Worm (Caenorhabditis elegans) whole organism, young adult: ENCODE measurements around the gene F59B10.5.
A peak's percentile ranks its signal among the peaks of the same experiment; 100 is the strongest.

Experiments used
- B0035.1 ChIP-seq: sonication (generic microtip); optimal IDR thresholded peaks from 2 replicates; lab custom pipeline; 2016; ENCODE audit warnings: missing genetic modification characterization, mild to moderate bottlenecking, missing compliant biosample characterization, missing genotype, missing genetic modification reagents
- C17E4.6 ChIP-seq: fragments of 200-800 bp; sonication (Bioruptor generic); IDR thresholded peaks from 2 replicates; pipeline ENCODE4 v1.3.6; 2022; ENCODE audit warnings: missing genetic modification reagents, missing genetic modification characterization, missing compliant biosample characterization
- F23B12.7 ChIP-seq: sonication (generic microtip); optimal IDR thresholded peaks from 2 replicates; lab custom pipeline; 2017; ENCODE audit warnings: missing genetic modification characterization, mild to moderate bottlenecking, missing compliant biosample characterization, antibody characterized with exemption, moderate library complexity; ENCODE audit not compliant: insufficient read depth
- F33H1.4 ChIP-seq: fragments of 200-800 bp; sonication (Bioruptor generic); IDR thresholded peaks from 2 replicates; pipeline ENCODE4 v1.3.6; 2022; ENCODE audit warnings: missing genetic modification reagents, missing genetic modification characterization, missing compliant biosample characterization
- F52B5.7 ChIP-seq: sonication (generic microtip); optimal IDR thresholded peaks from 2 replicates; lab custom pipeline; 2016; ENCODE audit warnings: mild to moderate bottlenecking, missing genetic modification characterization, missing compliant biosample characterization
- F57A8.1 ChIP-seq: fragments of 200-800 bp; sonication (Bioruptor generic); optimal IDR thresholded peaks from 2 replicates; lab custom pipeline; 2018; ENCODE audit warnings: mild to moderate bottlenecking, missing genetic modification characterization, moderate library complexity, missing compliant biosample characterization
- K12H6.12 ChIP-seq: fragments of 200-800 bp; sonication (Bioruptor generic); optimal IDR thresholded peaks from 2 replicates; lab custom pipeline; 2018; ENCODE audit warnings: mild to moderate bottlenecking, missing genetic modification characterization, missing compliant biosample characterization
- T07F8.4 ChIP-seq: sonication (generic microtip); optimal IDR thresholded peaks from 2 replicates; lab custom pipeline; 2016; ENCODE audit warnings: mild to moderate bottlenecking, missing genetic modification characterization, moderate library complexity, missing compliant biosample characterization
- T26A5.8 ChIP-seq: sonication (generic microtip); optimal IDR thresholded peaks from 2 replicates; lab custom pipeline; 2016; ENCODE audit warnings: missing genetic modification characterization, missing compliant biosample characterization
- Y53G8AR.9 ChIP-seq: fragments of 200-800 bp; sonication (Bioruptor generic); conservative IDR thresholded peaks from 2 replicates; pipeline ENCODE4 v1.3.6; 2022; ENCODE audit warnings: missing genetic modification reagents, missing genetic modification characterization, missing compliant biosample characterization
- ZK185.1 ChIP-seq: sonication (generic microtip); optimal IDR thresholded peaks from 2 replicates; lab custom pipeline; 2016; ENCODE audit warnings: mild to moderate bottlenecking, missing genetic modification characterization, missing compliant biosample characterization; ENCODE audit not compliant: poor library complexity, severe bottlenecking
- atf-7 ChIP-seq: sonication (generic microtip); optimal IDR thresholded peaks from 2 replicates; lab custom pipeline; 2017; ENCODE audit warnings: mild to moderate bottlenecking, missing genetic modification characterization, missing compliant biosample characterization
- attf-3 ChIP-seq: fragments of 200-800 bp; sonication (Bioruptor generic); conservative IDR thresholded peaks from 2 replicates; pipeline ENCODE4 v1.3.6; 2022; ENCODE audit warnings: missing genetic modification reagents, missing genetic modification characterization, missing compliant biosample characterization
- ceh-27 ChIP-seq: fragments of 200-800 bp; sonication (Bioruptor generic); optimal IDR thresholded peaks from 2 replicates; lab custom pipeline; 2018; ENCODE audit warnings: mild to moderate bottlenecking, missing genetic modification characterization, moderate library complexity, missing compliant biosample characterization
- die-1 ChIP-seq: sonication (generic microtip); optimal IDR thresholded peaks from 2 replicates; lab custom pipeline; 2016; ENCODE audit warnings: missing genotype, mild to moderate bottlenecking, missing genetic modification characterization, missing compliant biosample characterization
- dpl-1 ChIP-seq: fragments of 150-350 bp; optimal IDR thresholded peaks from 2 replicates; lab custom pipeline; 2014; ENCODE audit warnings: missing biosample characterization, missing genetic modification reagents, missing genetic modification characterization
- egl-18 ChIP-seq: fragments of 200-800 bp; sonication (Bioruptor generic); IDR thresholded peaks from 2 replicates; pipeline ENCODE4 v1.3.6; 2022; ENCODE audit warnings: missing genetic modification reagents, missing genetic modification characterization, missing compliant biosample characterization
- egl-44 ChIP-seq: fragments of 200-800 bp; sonication (Bioruptor generic); IDR thresholded peaks from 2 replicates; pipeline ENCODE4 v1.3.6; 2022; ENCODE audit warnings: missing genetic modification reagents, missing genetic modification characterization, missing compliant biosample characterization
- egrh-3 ChIP-seq: fragments of 200-800 bp; sonication (Bioruptor generic); IDR thresholded peaks from 2 replicates; pipeline ENCODE4 v1.3.6; 2022; ENCODE audit warnings: missing genetic modification reagents, missing genetic modification characterization, missing compliant biosample characterization
- fkh-3 ChIP-seq: sonication (generic microtip); optimal IDR thresholded peaks from 2 replicates; lab custom pipeline; 2016; ENCODE audit warnings: mild to moderate bottlenecking, missing genetic modification characterization, missing compliant biosample characterization
- gei-17 ChIP-seq: fragments of 200-800 bp; sonication (Bioruptor generic); optimal IDR thresholded peaks from 2 replicates; lab custom pipeline; 2018; ENCODE audit warnings: mild to moderate bottlenecking, missing genetic modification characterization, missing compliant biosample characterization
- him-1 ChIP-seq: sonication (generic microtip); optimal IDR thresholded peaks from 2 replicates; lab custom pipeline; 2016; ENCODE audit warnings: missing genotype, missing genetic modification reagents, missing genetic modification characterization, missing compliant biosample characterization
- hlh-12 ChIP-seq: sonication (generic microtip); optimal IDR thresholded peaks from 2 replicates; lab custom pipeline; 2016; ENCODE audit warnings: missing genetic modification characterization, missing compliant biosample characterization
- hmg-1.2 ChIP-seq: fragments of 200-800 bp; sonication (Bioruptor generic); IDR thresholded peaks from 2 replicates; pipeline ENCODE4 v1.3.6; 2022; ENCODE audit warnings: missing genetic modification reagents, missing genetic modification characterization, missing compliant biosample characterization
- lin-26 ChIP-seq: fragments of 200-800 bp; sonication (Bioruptor generic); IDR thresholded peaks from 2 replicates; pipeline ENCODE4 v1.3.6; 2022; ENCODE audit warnings: missing genetic modification reagents, missing genetic modification characterization, missing compliant biosample characterization
- lin-54 ChIP-seq: fragments of 200-800 bp; sonication (Bioruptor generic); optimal IDR thresholded peaks from 2 replicates; lab custom pipeline; 2018; ENCODE audit warnings: mild to moderate bottlenecking, missing genetic modification characterization, missing compliant biosample characterization
- lir-1 ChIP-seq: fragments of 200-800 bp; sonication (Bioruptor generic); conservative IDR thresholded peaks from 2 replicates; pipeline ENCODE4 v1.3.6; 2022; ENCODE audit warnings: missing genetic modification reagents, missing genetic modification characterization, missing compliant biosample characterization
- lsy-27 ChIP-seq: sonication (generic microtip); optimal IDR thresholded peaks from 2 replicates; lab custom pipeline; 2017; ENCODE audit warnings: missing genetic modification characterization, mild to moderate bottlenecking, missing compliant biosample characterization, antibody characterized with exemption, missing genotype, borderline replicate concordance; ENCODE audit not compliant: insufficient read depth
- madf-10 ChIP-seq: sonication (generic microtip); optimal IDR thresholded peaks from 2 replicates; lab custom pipeline; 2016; ENCODE audit warnings: mild to moderate bottlenecking, missing genetic modification characterization, missing compliant biosample characterization
- nfya-2 ChIP-seq: fragments of 200-800 bp; sonication (Bioruptor generic); IDR thresholded peaks from 2 replicates; pipeline ENCODE4 v1.3.6; 2022; ENCODE audit warnings: missing genetic modification reagents, missing genetic modification characterization, missing compliant biosample characterization
- nfyb-1 ChIP-seq: fragments of 200-800 bp; sonication (Bioruptor generic); IDR thresholded peaks from 2 replicates; pipeline ENCODE4 v1.3.6; 2022; ENCODE audit warnings: missing genetic modification reagents, missing genetic modification characterization, missing compliant biosample characterization
- nhr-80 ChIP-seq: sonication (generic microtip); optimal IDR thresholded peaks from 2 replicates; lab custom pipeline; 2016; ENCODE audit warnings: missing genetic modification characterization, missing compliant biosample characterization
- nhr-90 ChIP-seq: sonication (generic microtip); optimal IDR thresholded peaks from 2 replicates; lab custom pipeline; 2016; ENCODE audit warnings: missing genotype, mild to moderate bottlenecking, missing genetic modification characterization, missing compliant biosample characterization
- repo-1 ChIP-seq: sonication (generic microtip); optimal IDR thresholded peaks from 2 replicates; lab custom pipeline; 2017; ENCODE audit warnings: mild to moderate bottlenecking, missing genetic modification characterization, missing compliant biosample characterization
- snpc-1.3 ChIP-seq: sonication (generic microtip); optimal IDR thresholded peaks from 2 replicates; lab custom pipeline; 2017; ENCODE audit warnings: missing genetic modification characterization, mild to moderate bottlenecking, missing compliant biosample characterization, antibody characterized with exemption, moderate library complexity, missing genotype, missing genetic modification reagents; ENCODE audit not compliant: insufficient read depth
- snpc-4 ChIP-seq, 5 experiments: fragments of 150-350 bp in 1 of 5; sonication (generic microtip) in 4 of 5; optimal IDR thresholded peaks; 2 replicates each; lab custom pipeline; 2014 to 2018; ENCODE audit warnings: missing genetic modification characterization in 5 of 5, missing biosample characterization in 3 of 5, antibody characterized with exemption in 2 of 5, mild to moderate bottlenecking in 2 of 5, missing compliant biosample characterization in 2 of 5, missing genotype in 2 of 5, moderate library complexity in 2 of 5, missing genetic modification reagents in 1 of 5
- sptf-2 ChIP-seq: fragments of 200-800 bp; sonication (Bioruptor generic); optimal IDR thresholded peaks from 2 replicates; lab custom pipeline; 2018; ENCODE audit warnings: mild to moderate bottlenecking, missing genetic modification characterization, missing compliant biosample characterization
- tbp1 ChIP-seq: fragments of 200-800 bp; sonication (Bioruptor generic); optimal IDR thresholded peaks from 2 replicates; lab custom pipeline; 2018; ENCODE audit warnings: mild to moderate bottlenecking, missing genetic modification characterization, missing compliant biosample characterization
- unc-62 ChIP-seq: fragments of 150-350 bp; optimal IDR thresholded peaks from 2 replicates; lab custom pipeline; 2014; ENCODE audit warnings: missing biosample characterization, missing genetic modification reagents, missing genetic modification characterization
- zfh-2 ChIP-seq: fragments of 200-800 bp; sonication (Bioruptor generic); conservative IDR thresholded peaks from 2 replicates; pipeline ENCODE4 v1.3.6; 2022; ENCODE audit warnings: missing genetic modification reagents, missing genetic modification characterization, missing compliant biosample characterization
- ztf-25 ChIP-seq: fragments of 200-800 bp; sonication (Bioruptor generic); IDR thresholded peaks from 2 replicates; pipeline ENCODE4 v1.3.6; 2022; ENCODE audit warnings: missing genetic modification reagents, missing genetic modification characterization, missing compliant biosample characterization

Gene F59B10.5

ce11 chrII:10501578-10501977 is 21.9 kb downstream of the F59B10.5 start:
- TF ChIP-seq K12H6.12 (tag; lab: Kevin White, UChicago) = no peak
- TF ChIP-seq hmg-1.2 (GFP tag; lab: Robert Waterston, UW) = peak; percentile 68; the same call in 1 of the 2 replicates
- peak; percentile 17 for TF ChIP-seq nhr-80 (tag; lab: Kevin White, UChicago)
- TF ChIP-seq zfh-2 = 0 out of 2 replicates have a peak, but pooled peaks have one; percentile 17

DNA sequence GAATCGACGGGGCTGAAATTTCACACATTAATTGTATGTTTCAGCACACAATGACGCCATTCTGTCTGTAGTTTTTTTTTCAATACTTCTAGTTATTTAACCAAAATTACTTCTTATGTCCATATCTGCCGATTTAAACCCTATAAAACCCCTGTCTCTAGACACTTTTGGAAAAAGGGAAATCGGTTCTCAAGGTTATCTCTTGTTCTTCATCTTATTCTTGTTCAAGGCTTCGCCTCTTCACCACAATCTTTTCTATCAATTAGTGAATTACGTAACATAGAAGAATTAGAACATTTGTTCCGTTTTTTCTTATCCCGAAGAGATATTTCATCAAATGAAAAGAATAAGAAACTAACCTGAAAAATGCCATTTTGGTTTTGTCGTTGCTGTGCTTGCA is 22.8 kb downstream of the F59B10.5 start:
- TF ChIP-seq T07F8.4 (tag; lab: Kevin White, UChicago) (no peak), die-1 (tag; lab: Kevin White, UChicago) (no peak), gei-17 (no peak), nfya-2 (GFP tag; lab: Robert Waterston, UW) (no peak), him-1 (tag; lab: Kevin White, UChicago) (no peak), F23B12.7 (tag; lab: Kevin White, UChicago) (no peak), madf-10 (tag; lab: Kevin White, UChicago) (no peak), unc-62 (no peak), F52B5.7 (tag; lab: Kevin White, UChicago) (no peak), nhr-90 (tag; lab: Kevin White, UChicago) (no peak), lin-54 (GFP tag; lab: Kevin White, UChicago) (no peak), egl-18 (GFP tag; lab: Robert Waterston, UW) (no peak), lsy-27 (no peak), egrh-3 (GFP tag; lab: Robert Waterston, UW) (no peak), ZK185.1 (tag; lab: Kevin White, UChicago) (no peak)

DNA sequence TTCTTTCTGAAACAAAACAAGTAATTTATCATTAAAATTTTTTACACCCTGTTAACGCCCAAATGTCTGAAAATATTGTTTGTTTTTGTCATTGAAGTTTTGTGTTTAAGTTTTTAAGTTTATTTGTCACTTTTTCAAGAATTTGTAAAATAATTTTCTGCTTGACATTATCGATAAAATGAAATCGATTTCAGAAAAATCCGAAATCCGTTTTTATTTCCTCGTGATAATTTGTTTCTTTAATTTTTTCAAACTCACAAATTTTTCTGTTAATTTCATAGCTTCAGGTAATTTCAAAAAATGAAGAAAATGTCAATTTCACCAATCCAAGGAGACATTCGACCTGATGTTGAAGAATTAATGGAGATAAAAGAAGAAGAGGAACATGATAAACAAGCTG is 27.6 kb downstream of the F59B10.5 start, which contains the start of gene ZK666.12:
Gene ZK666.12 (plus strand): TSS at position 301 of the 400 bp plus-strand sequence.
- TF ChIP-seq hmg-1.2 (GFP tag; lab: Robert Waterston, UW) (no peak), lin-26 (no peak), lir-1 (GFP tag; lab: Robert Waterston, UW) (no peak), nfya-2 (GFP tag; lab: Robert Waterston, UW) (no peak), F57A8.1 (GFP tag; lab: Kevin White, UChicago) (no peak), ztf-25 (GFP tag; lab: Robert Waterston, UW) (no peak), T26A5.8 (no peak), egrh-3 (GFP tag; lab: Robert Waterston, UW) (no peak), tbp1 (GFP tag; lab: Kevin White, UChicago) (no peak), egl-44 (no peak), atf-7 (tag; lab: Kevin White, UChicago) (no peak), dpl-1 (GFP tag; lab: Kevin White, UChicago) (no peak), sptf-2 (GFP tag; lab: Kevin White, UChicago) (no peak), fkh-3 (no peak), nfyb-1 (GFP tag; lab: Robert Waterston, UW) (no peak)

- no peak for TF ChIP-seq C17E4.6 (GFP tag; lab: Robert Waterston, UW)
- no peak for TF ChIP-seq F33H1.4 (GFP tag; lab: Robert Waterston, UW)
- no peak for TF ChIP-seq snpc-4 (GFP tag; optimal IDR thresholded peaks at IDR 0.05; lab: Kevin White, UChicago)
- TF ChIP-seq snpc-4 (tag; optimal IDR thresholded peaks at IDR 0.05; lab: Kevin White, UChicago) = no peak
- no peak for TF ChIP-seq ztf-25 (GFP tag; lab: Robert Waterston, UW)
- no peak for TF ChIP-seq snpc-1.3 (tag; lab: Kevin White, UChicago)
- TF ChIP-seq repo-1 (tag; lab: Kevin White, UChicago) = no peak
- TF ChIP-seq B0035.1 (tag; lab: Kevin White, UChicago) = no peak
- no peak for TF ChIP-seq attf-3
- no peak for TF ChIP-seq T26A5.8
- TF ChIP-seq F52B5.7 (tag; lab: Kevin White, UChicago) = no peak
- no peak for TF ChIP-seq hlh-12 (tag; lab: Kevin White, UChicago)
- TF ChIP-seq Y53G8AR.9 (GFP tag; lab: Robert Waterston, UW) = no peak
- no peak for TF ChIP-seq ceh-27
Observed at ce11 chrII:10494467-10494866, 29.0 kb downstream of the F59B10.5 start, which contains the start of gene ZK666.14. Gene ZK666.14 (plus strand): TSS chrII:10494767.
